Fruit fly (Drosophila melanogaster) whole organism, prepupa: ENCODE data around the gene CG11437.
A peak's percentile ranks its signal among the peaks of the same experiment; 100 is the strongest.

ENCODE experiments used
- Blimp-1 ChIP-seq: fragments of 200-800 bp; sonication (Bioruptor generic); optimal IDR thresholded peaks from 3 replicates; lab custom pipeline; 2017; ENCODE audit warnings: missing biosample characterization, missing genetic modification characterization, mild to moderate bottlenecking, moderate library complexity, missing genetic modification reagents
- CG10631 ChIP-seq: fragments of 200-800 bp; sonication (Bioruptor generic); optimal IDR thresholded peaks from 2 replicates; lab custom pipeline; 2016; ENCODE audit warnings: missing biosample characterization, missing genetic modification characterization
- CG10669 ChIP-seq: fragments of 200-800 bp; sonication (Bioruptor generic); optimal IDR thresholded peaks from 3 replicates; lab custom pipeline; 2018; ENCODE audit warnings: missing biosample characterization, mild to moderate bottlenecking, missing genetic modification characterization, moderate library complexity
- CG11294 ChIP-seq: fragments of 200-800 bp; sonication (Bioruptor generic); IDR thresholded peaks from 2 replicates; pipeline ENCODE4 v1.3.6; 2022; ENCODE audit warnings: missing biosample characterization, missing genetic modification characterization
- CG11762 ChIP-seq: fragments of 200-800 bp; sonication (Bioruptor generic); optimal IDR thresholded peaks from 3 replicates; lab custom pipeline; 2016; ENCODE audit warnings: missing biosample characterization, missing genetic modification characterization; ENCODE audit not compliant: insufficient read depth
- CG11902 ChIP-seq: fragments of 200-800 bp; sonication (Bioruptor generic); optimal IDR thresholded peaks from 3 replicates; lab custom pipeline; 2016; ENCODE audit warnings: missing biosample characterization, missing genetic modification characterization
- CG15336 ChIP-seq: fragments of 200-800 bp; sonication (Bioruptor generic); IDR thresholded peaks from 2 replicates; pipeline ENCODE4 v1.3.6; 2022; ENCODE audit warnings: missing biosample characterization, missing genetic modification characterization
- CG1621 ChIP-seq: fragments of 200-800 bp; sonication (Bioruptor generic); optimal IDR thresholded peaks from 3 replicates; lab custom pipeline; 2018; ENCODE audit warnings: missing biosample characterization, mild to moderate bottlenecking, missing genetic modification characterization
- CG16779 ChIP-seq: fragments of 200-800 bp; sonication (Bioruptor generic); optimal IDR thresholded peaks from 3 replicates; lab custom pipeline; 2017; ENCODE audit warnings: missing biosample characterization, mild to moderate bottlenecking, missing genetic modification characterization
- CG31627 ChIP-seq: fragments of 200-800 bp; sonication (Bioruptor generic); optimal IDR thresholded peaks from 3 replicates; lab custom pipeline; 2016; ENCODE audit warnings: missing biosample characterization, missing genetic modification characterization
- CG32006 ChIP-seq: fragments of 200-800 bp; sonication (Bioruptor generic); optimal IDR thresholded peaks from 3 replicates; lab custom pipeline; 2017; ENCODE audit warnings: missing biosample characterization, mild to moderate bottlenecking, missing genetic modification characterization
- CG3919 ChIP-seq: fragments of 200-800 bp; sonication (Bioruptor generic); optimal IDR thresholded peaks from 3 replicates; lab custom pipeline; 2016; ENCODE audit warnings: missing biosample characterization, missing genetic modification characterization
- CG4318 ChIP-seq: fragments of 200-800 bp; sonication (Bioruptor generic); optimal IDR thresholded peaks from 3 replicates; lab custom pipeline; 2017; ENCODE audit warnings: missing biosample characterization, mild to moderate bottlenecking, missing genetic modification characterization
- CG6163 ChIP-seq: fragments of 200-800 bp; sonication (Bioruptor generic); IDR thresholded peaks from 3 replicates; pipeline ENCODE4 v1.3.6; 2022; ENCODE audit warnings: missing biosample characterization, missing genetic modification characterization
- CG6792 ChIP-seq: fragments of 200-800 bp; sonication (Bioruptor generic); optimal IDR thresholded peaks from 3 replicates; lab custom pipeline; 2016; ENCODE audit warnings: missing biosample characterization, missing genetic modification characterization
- CG7368 ChIP-seq: fragments of 200-800 bp; sonication (Bioruptor generic); optimal IDR thresholded peaks from 3 replicates; lab custom pipeline; 2016; ENCODE audit warnings: missing biosample characterization, missing genetic modification characterization
- CG8319 ChIP-seq: fragments of 200-800 bp; sonication (Bioruptor generic); optimal IDR thresholded peaks from 3 replicates; lab custom pipeline; 2016; ENCODE audit warnings: missing biosample characterization, missing genetic modification characterization
- CG9139 ChIP-seq: fragments of 200-800 bp; sonication (Bioruptor generic); optimal IDR thresholded peaks from 3 replicates; lab custom pipeline; 2017; ENCODE audit warnings: missing biosample characterization, mild to moderate bottlenecking, missing genetic modification characterization
- Eip78C ChIP-seq: fragments of 200-800 bp; sonication (Bioruptor generic); peaks from one replicate; lab custom pipeline; 2016; ENCODE audit warnings: missing biosample characterization, missing genetic modification characterization
- Eip93F ChIP-seq: fragments of 200-800 bp; sonication (Bioruptor generic); optimal IDR thresholded peaks from 2 replicates; lab custom pipeline; 2016; ENCODE audit warnings: missing biosample characterization, mild to moderate bottlenecking, missing genetic modification characterization
- Ets21C ChIP-seq: fragments of 200-800 bp; sonication (Bioruptor generic); optimal IDR thresholded peaks from 3 replicates; lab custom pipeline; 2016; ENCODE audit warnings: missing biosample characterization, missing genetic modification characterization
- Ets96B ChIP-seq: fragments of 200-800 bp; optimal IDR thresholded peaks from 2 replicates; lab custom pipeline; 2019; ENCODE audit warnings: missing biosample characterization, mild to moderate bottlenecking, missing genetic modification characterization, moderate library complexity
- Gug ChIP-seq: fragments of 200-800 bp; sonication (Bioruptor generic); IDR thresholded peaks from 2 replicates; pipeline ENCODE4 v1.3.6; 2022; ENCODE audit warnings: missing biosample characterization, missing genetic modification characterization
- OdsH ChIP-seq: fragments of 200-800 bp; sonication (Bioruptor generic); optimal IDR thresholded peaks from 3 replicates; lab custom pipeline; 2016; ENCODE audit warnings: missing biosample characterization, missing genetic modification characterization
- Smox ChIP-seq: fragments of 200-800 bp; sonication (Bioruptor generic); optimal IDR thresholded peaks from 3 replicates; lab custom pipeline; 2016; ENCODE audit warnings: missing biosample characterization, missing genetic modification characterization
- achi ChIP-seq: fragments of 200-800 bp; sonication (Bioruptor generic); optimal IDR thresholded peaks from 3 replicates; lab custom pipeline; 2016; ENCODE audit warnings: missing biosample characterization, missing genetic modification characterization
- acj6 ChIP-seq: fragments of 200-800 bp; sonication (Bioruptor generic); optimal IDR thresholded peaks from 3 replicates; lab custom pipeline; 2016; ENCODE audit warnings: missing biosample characterization, missing genetic modification characterization
- cyc ChIP-seq: fragments of 200-800 bp; sonication (Bioruptor generic); optimal IDR thresholded peaks from 3 replicates; lab custom pipeline; 2016; ENCODE audit warnings: missing biosample characterization, missing genetic modification characterization
- dac ChIP-seq: fragments of 200-800 bp; sonication (Bioruptor generic); optimal IDR thresholded peaks from 2 replicates; lab custom pipeline; 2017; ENCODE audit warnings: missing biosample characterization, mild to moderate bottlenecking, missing genetic modification characterization
- dsx ChIP-seq: fragments of 200-800 bp; optimal IDR thresholded peaks from 3 replicates; lab custom pipeline; 2019; ENCODE audit warnings: missing biosample characterization, mild to moderate bottlenecking, missing genetic modification characterization, moderate library complexity; ENCODE audit not compliant: poor library complexity, severe bottlenecking
- eg ChIP-seq: fragments of 200-800 bp; sonication (Bioruptor generic); IDR thresholded peaks from 3 replicates; pipeline ENCODE4 v1.3.6; 2022; ENCODE audit warnings: missing biosample characterization, missing genetic modification characterization
- esn ChIP-seq: fragments of 200-800 bp; sonication (Bioruptor generic); optimal IDR thresholded peaks from 2 replicates; lab custom pipeline; 2016; ENCODE audit warnings: missing biosample characterization, mild to moderate bottlenecking, missing genetic modification characterization, moderate library complexity
- fd59A ChIP-seq: fragments of 200-800 bp; sonication (Bioruptor generic); optimal IDR thresholded peaks from 2 replicates; lab custom pipeline; 2017; ENCODE audit warnings: missing biosample characterization, mild to moderate bottlenecking, missing genetic modification characterization, missing genetic modification reagents
- fd85E ChIP-seq: fragments of 200-800 bp; sonication (Bioruptor generic); optimal IDR thresholded peaks from 3 replicates; lab custom pipeline; 2016; ENCODE audit warnings: missing biosample characterization, missing genetic modification characterization
- fkh ChIP-seq: fragments of 200-800 bp; sonication (Bioruptor generic); optimal IDR thresholded peaks from 3 replicates; lab custom pipeline; 2017; ENCODE audit warnings: missing biosample characterization, mild to moderate bottlenecking, missing genetic modification characterization, moderate library complexity
- lz ChIP-seq: fragments of 200-800 bp; sonication (Bioruptor generic); optimal IDR thresholded peaks from 3 replicates; lab custom pipeline; 2016; ENCODE audit warnings: missing biosample characterization, missing genetic modification characterization
- spab ChIP-seq: fragments of 200-800 bp; sonication (Bioruptor generic); optimal IDR thresholded peaks from 2 replicates; lab custom pipeline; 2017; ENCODE audit warnings: missing biosample characterization, mild to moderate bottlenecking, missing genetic modification characterization, missing genetic modification reagents
- svp ChIP-seq: fragments of 200-800 bp; sonication (Bioruptor generic); peaks from one replicate; lab custom pipeline; 2016; ENCODE audit warnings: missing biosample characterization, missing genetic modification characterization
- topi ChIP-seq: fragments of 200-800 bp; sonication (Bioruptor generic); optimal IDR thresholded peaks from 3 replicates; lab custom pipeline; 2016; ENCODE audit warnings: missing biosample characterization, missing genetic modification characterization
- vri ChIP-seq: fragments of 200-800 bp; sonication (Bioruptor generic); optimal IDR thresholded peaks from 3 replicates; lab custom pipeline; 2016; ENCODE audit warnings: missing biosample characterization, mild to moderate bottlenecking, missing genetic modification characterization

The CG11437 gene

dm6 chr3L:22437111-22437510 lies 31.6 kb upstream of the CG11437 start:
- no peak for TF ChIP-seq eg
- no peak for TF ChIP-seq CG9139 (GFP tag; lab: Kevin White, UChicago)
- TF ChIP-seq Ets21C (GFP tag; lab: Kevin White, UChicago) = no peak
- no peak for TF ChIP-seq CG7368
- no peak for TF ChIP-seq CG6163 (GFP tag; lab: Robert Waterston, UW)
- TF ChIP-seq esn (GFP tag; lab: Kevin White, UChicago) = no peak
- no peak for TF ChIP-seq vri (GFP tag; lab: Kevin White, UChicago)
- no peak for TF ChIP-seq lz
- TF ChIP-seq fd59A = no peak
- no peak for TF ChIP-seq achi
- TF ChIP-seq spab (GFP tag; lab: Kevin White, UChicago) = no peak
- TF ChIP-seq CG11762 (GFP tag; lab: Kevin White, UChicago) = no peak
- no peak for TF ChIP-seq Blimp-1 (GFP tag; lab: Kevin White, UChicago)
- no peak for TF ChIP-seq CG3919 (GFP tag; lab: Kevin White, UChicago)
- TF ChIP-seq Gug = no peak
- TF ChIP-seq CG8319 (GFP tag; lab: Kevin White, UChicago) = no peak
- no peak for TF ChIP-seq Ets96B (tag; lab: Kevin White, UChicago)

- no peak for TF ChIP-seq eg
- TF ChIP-seq dsx = no peak
- no peak for TF ChIP-seq CG11902 (GFP tag; lab: Kevin White, UChicago)
- TF ChIP-seq Eip78C = no peak
- TF ChIP-seq fkh (GFP tag; lab: Kevin White, UChicago) = no peak
- TF ChIP-seq OdsH (GFP tag; lab: Kevin White, UChicago) = no peak
- no peak for TF ChIP-seq CG10669 (GFP tag; lab: Kevin White, UChicago)
- no peak for TF ChIP-seq CG11294 (GFP tag; lab: Robert Waterston, UW)
- TF ChIP-seq CG9139 (GFP tag; lab: Kevin White, UChicago) = no peak
- TF ChIP-seq spab (GFP tag; lab: Kevin White, UChicago) = no peak
- TF ChIP-seq CG4318 (GFP tag; lab: Kevin White, UChicago) = no peak
- TF ChIP-seq Eip93F (GFP tag; lab: Kevin White, UChicago) = no peak
- no peak for TF ChIP-seq CG15336 (GFP tag; lab: Robert Waterston, UW)
Observed at dm6 chr3L:22454368-22454767, 14.3 kb upstream of the CG11437 start, which contains the start of gene CG11449. CG11449 (plus strand) TSS chr3L:22454373.

- TF ChIP-seq dsx (peak; percentile 96), esn (GFP tag; lab: Kevin White, UChicago) (no peak)
Observed at dm6 chr3L:22455953-22456488, 12.6 kb upstream of the CG11437 start.

- TF ChIP-seq vri (GFP tag; lab: Kevin White, UChicago) (peak; percentile 51), CG9139 (GFP tag; lab: Kevin White, UChicago) (no peak), CG31627 (GFP tag; lab: Kevin White, UChicago) (no peak)
- TF ChIP-seq, all 60 proteins: peak for 1
Observed at dm6 chr3L:22458271-22458670, 10.4 kb upstream of the CG11437 start.

dm6 chr3L:22458898-22459524 lies 9.7 kb upstream of the CG11437 start:
- TF ChIP-seq CG9139 (GFP tag; lab: Kevin White, UChicago) (no peak), CG11294 (GFP tag; lab: Robert Waterston, UW) (no peak), CG32006 (GFP tag; lab: Kevin White, UChicago) (no peak), eg (no peak), fkh (GFP tag; lab: Kevin White, UChicago) (peak; percentile 46), CG10631 (no peak), CG1621 (tag; lab: Kevin White, UChicago) (no peak), cyc (GFP tag; lab: Kevin White, UChicago) (no peak), topi (GFP tag; lab: Kevin White, UChicago) (no peak), CG10669 (GFP tag; lab: Kevin White, UChicago) (no peak), achi (no peak), dsx (no peak), acj6 (GFP tag; lab: Kevin White, UChicago) (no peak), Smox (no peak), dac (GFP tag; lab: Kevin White, UChicago) (no peak), CG15336 (GFP tag; lab: Robert Waterston, UW) (no peak; the same call in 1 of the 2 replicates), CG6792 (no peak), CG16779 (no peak), CG31627 (GFP tag; lab: Kevin White, UChicago) (no peak), esn (GFP tag; lab: Kevin White, UChicago) (no peak), Eip93F (GFP tag; lab: Kevin White, UChicago) (no peak), vri (GFP tag; lab: Kevin White, UChicago) (peak; percentile 12), svp (GFP tag; lab: Kevin White, UChicago) (peak; percentile 79), fd85E (GFP tag; lab: Kevin White, UChicago) (no peak), CG4318 (GFP tag; lab: Kevin White, UChicago) (no peak), Eip78C (peak; percentile 54), CG7368 (no peak)
